Worm (Caenorhabditis elegans): ENCODE results near the gene C18D11.10.

DNA sequence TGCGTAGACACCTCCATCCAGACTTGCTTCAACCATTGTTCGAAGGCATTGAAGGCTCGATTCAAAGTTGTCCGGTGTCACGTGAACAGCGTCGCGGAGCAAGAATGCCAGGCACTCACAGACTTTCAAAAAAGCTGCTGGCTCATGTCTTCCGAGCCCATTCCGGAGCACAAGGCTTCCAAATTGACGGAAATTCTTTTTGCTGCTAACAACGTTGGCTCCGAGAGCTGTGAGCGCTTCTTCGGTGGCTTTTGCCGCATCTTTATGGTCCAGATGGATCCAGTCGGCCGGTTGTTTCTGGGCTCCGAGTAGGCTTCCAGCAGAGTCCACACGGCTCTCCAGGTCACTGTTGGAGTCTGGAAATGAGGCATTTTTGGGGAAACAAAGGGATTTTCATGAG lies 49.6 kb upstream of the C18D11.10 start:
- TF ChIP-seq dpl-1 (GFP tag; optimal IDR thresholded peaks at IDR 0.05) (no peak), B0035.1 (tag; optimal IDR thresholded peaks at IDR 0.05) (no peak), ztf-3 (GFP tag; optimal IDR thresholded peaks at IDR 0.05) (no peak), nfya-1 (tag; optimal IDR thresholded peaks at IDR 0.05; ENCODE audit: borderline replicate concordance, insufficient read depth) (no peak)
